Fruit fly (Drosophila melanogaster) whole organism, embryonic: ENCODE data around the gene CG8509.

Source experiments
- Adf1 ChIP-seq: fragments of 200-800 bp; sonication (Bioruptor generic); IDR thresholded peaks from 2 replicates; pipeline ENCODE4 v1.3.6; 2022; ENCODE audit warnings: missing biosample characterization, missing genetic modification characterization
- Atf3 ChIP-seq: fragments of 200-800 bp; sonication (Bioruptor generic); optimal IDR thresholded peaks from 3 replicates; lab custom pipeline; 2016; ENCODE audit warnings: missing biosample characterization, missing genetic modification characterization
- Bgb ChIP-seq: fragments of 200-800 bp; sonication (Bioruptor generic); IDR thresholded peaks from 2 replicates; pipeline ENCODE4 v1.3.6; 2022; ENCODE audit warnings: missing biosample characterization, missing genetic modification characterization; ENCODE audit not compliant: partially characterized antibody
- CG10431 ChIP-seq: fragments of 200-800 bp; sonication (Bioruptor generic); optimal IDR thresholded peaks from 3 replicates; lab custom pipeline; 2018; ENCODE audit warnings: missing biosample characterization, mild to moderate bottlenecking, missing genetic modification characterization
- CG10543 ChIP-seq: fragments of 200-800 bp; sonication (Bioruptor generic); optimal IDR thresholded peaks from 3 replicates; lab custom pipeline; 2017; ENCODE audit warnings: missing biosample characterization, mild to moderate bottlenecking, missing genetic modification characterization, moderate library complexity
- CG11398 ChIP-seq: fragments of 200-800 bp; sonication (Bioruptor generic); optimal IDR thresholded peaks from 2 replicates; lab custom pipeline; 2016; ENCODE audit warnings: missing biosample characterization, missing genetic modification characterization
- CG12391 ChIP-seq: fragments of 200-800 bp; sonication (Bioruptor generic); optimal IDR thresholded peaks from 3 replicates; lab custom pipeline; 2018; ENCODE audit warnings: missing biosample characterization, mild to moderate bottlenecking, missing genetic modification characterization, moderate library complexity
- CG12659 ChIP-seq: fragments of 200-800 bp; sonication (Bioruptor generic); optimal IDR thresholded peaks from 3 replicates; lab custom pipeline; 2017; ENCODE audit warnings: mild to moderate bottlenecking, missing biosample characterization, missing genetic modification reagents, missing genetic modification characterization
- CG13296 ChIP-seq: fragments of 200-800 bp; sonication (Bioruptor generic); optimal IDR thresholded peaks from 3 replicates; lab custom pipeline; 2018; ENCODE audit warnings: missing biosample characterization, mild to moderate bottlenecking, missing genetic modification characterization
- CG14965 ChIP-seq: fragments of 200-800 bp; sonication (Bioruptor generic); optimal IDR thresholded peaks from 2 replicates; lab custom pipeline; 2016; ENCODE audit warnings: missing biosample characterization, missing genetic modification characterization, borderline replicate concordance
- CG15073 ChIP-seq: fragments of 200-800 bp; sonication (Bioruptor generic); optimal IDR thresholded peaks from 2 replicates; lab custom pipeline; 2016; ENCODE audit warnings: missing biosample characterization, missing genetic modification characterization
- CG17612 ChIP-seq: fragments of 200-800 bp; sonication (Bioruptor generic); IDR thresholded peaks from 2 replicates; pipeline ENCODE4 v1.3.6; 2022; ENCODE audit warnings: missing biosample characterization, missing genetic modification characterization
- CG17829 ChIP-seq: fragments of 200-800 bp; optimal IDR thresholded peaks from 2 replicates; lab custom pipeline; 2019; ENCODE audit warnings: missing biosample characterization, mild to moderate bottlenecking, missing genetic modification characterization, moderate library complexity
- CG2129 ChIP-seq: fragments of 200-800 bp; sonication (Bioruptor generic); IDR thresholded peaks from 2 replicates; pipeline ENCODE4 v1.3.6; 2022; ENCODE audit warnings: missing biosample characterization, missing genetic modification characterization; ENCODE audit not compliant: partially characterized antibody
- CG3065 ChIP-seq: fragments of 200-800 bp; sonication (Bioruptor generic); optimal IDR thresholded peaks from 2 replicates; lab custom pipeline; 2016; ENCODE audit warnings: missing biosample characterization, missing genetic modification characterization
- CG5180 ChIP-seq: fragments of 200-800 bp; sonication (Bioruptor generic); optimal IDR thresholded peaks from 3 replicates; lab custom pipeline; 2017; ENCODE audit warnings: missing biosample characterization, missing genetic modification characterization, mild to moderate bottlenecking, moderate library complexity, missing genetic modification reagents
- CG6254 ChIP-seq: fragments of 200-800 bp; sonication (Bioruptor generic); optimal IDR thresholded peaks from 3 replicates; lab custom pipeline; 2017; ENCODE audit warnings: mild to moderate bottlenecking, missing biosample characterization, missing genetic modification reagents, missing genetic modification characterization
- CG6683 ChIP-seq: fragments of 200-800 bp; sonication (Bioruptor generic); optimal IDR thresholded peaks from 2 replicates; lab custom pipeline; 2017; ENCODE audit warnings: missing biosample characterization, mild to moderate bottlenecking, missing genetic modification characterization, missing genetic modification reagents
- CG7963 ChIP-seq: fragments of 200-800 bp; sonication (Bioruptor generic); IDR thresholded peaks from 3 replicates; pipeline ENCODE4 v1.3.6; 2022; ENCODE audit warnings: missing biosample characterization, missing genetic modification characterization; ENCODE audit not compliant: partially characterized antibody
- CG8290 ChIP-seq, 3 experiments: fragments of 200-800 bp; sonication (Bioruptor generic); optimal IDR thresholded peaks; 2 replicates each; lab custom pipeline; 2016 to 2019; ENCODE audit warnings: missing biosample characterization in 3 of 3, missing genetic modification characterization in 3 of 3, mild to moderate bottlenecking in 2 of 3, moderate library complexity in 1 of 3
- Dbx ChIP-seq: fragments of 200-800 bp; sonication (Bioruptor generic); IDR thresholded peaks from 3 replicates; pipeline ENCODE4 v1.3.6; 2022; ENCODE audit warnings: missing biosample characterization, missing genetic modification characterization
- Dip2 ChIP-seq: fragments of 200-800 bp; sonication (Bioruptor generic); IDR thresholded peaks from 2 replicates; pipeline ENCODE4 v1.3.6; 2022; ENCODE audit warnings: missing biosample characterization, missing genetic modification characterization
- Dll ChIP-seq: fragments of 200-800 bp; sonication (Bioruptor generic); IDR thresholded peaks from 4 replicates; pipeline ENCODE4 v1.3.6; 2022; ENCODE audit warnings: missing biosample characterization, missing genetic modification characterization; ENCODE audit not compliant: partially characterized antibody
- Doc2 ChIP-seq: fragments of 200-800 bp; sonication (Bioruptor generic); IDR thresholded peaks from 2 replicates; pipeline ENCODE4 v1.3.6; 2022; ENCODE audit warnings: missing biosample characterization, missing genetic modification characterization
- Gsc ChIP-seq: fragments of 200-800 bp; sonication (Bioruptor generic); IDR thresholded peaks from 2 replicates; pipeline ENCODE4 v1.3.6; 2022; ENCODE audit warnings: missing biosample characterization, missing genetic modification characterization
- HLH54F ChIP-seq: fragments of 200-800 bp; sonication (Bioruptor generic); optimal IDR thresholded peaks from 3 replicates; lab custom pipeline; 2016; ENCODE audit warnings: missing biosample characterization, missing genetic modification characterization
- Mad ChIP-seq: fragments of 200-800 bp; sonication (Bioruptor generic); optimal IDR thresholded peaks from 2 replicates; lab custom pipeline; 2016; ENCODE audit warnings: missing biosample characterization, missing genetic modification characterization
- NFAT ChIP-seq: fragments of 200-800 bp; sonication (Bioruptor generic); IDR thresholded peaks from 2 replicates; pipeline ENCODE4 v1.3.6; 2022; ENCODE audit warnings: missing biosample characterization, missing genetic modification characterization
- Nf-YB ChIP-seq: fragments of 200-800 bp; sonication (Bioruptor generic); optimal IDR thresholded peaks from 3 replicates; lab custom pipeline; 2019; ENCODE audit warnings: missing biosample characterization, mild to moderate bottlenecking, missing genetic modification characterization, moderate library complexity
- PHDP ChIP-seq: fragments of 200-800 bp; sonication (Bioruptor generic); optimal IDR thresholded peaks from 3 replicates; lab custom pipeline; 2018; ENCODE audit warnings: missing biosample characterization, mild to moderate bottlenecking, missing genetic modification characterization, moderate library complexity
- Sox100B ChIP-seq: fragments of 200-800 bp; sonication (Bioruptor generic); optimal IDR thresholded peaks from 3 replicates; lab custom pipeline; 2018; ENCODE audit warnings: missing biosample characterization, mild to moderate bottlenecking, missing genetic modification characterization
- Sry-β ChIP-seq: fragments of 200-800 bp; sonication (Bioruptor generic); optimal IDR thresholded peaks from 2 replicates; lab custom pipeline; 2018; ENCODE audit warnings: missing biosample characterization, mild to moderate bottlenecking, missing genetic modification characterization, moderate library complexity
- az2 ChIP-seq: fragments of 200-800 bp; sonication (Bioruptor generic); optimal IDR thresholded peaks from 3 replicates; lab custom pipeline; 2016; ENCODE audit warnings: missing biosample characterization, missing genetic modification characterization
- bbx ChIP-seq: fragments of 200-800 bp; sonication (Bioruptor generic); IDR thresholded peaks from 2 replicates; pipeline ENCODE4 v1.3.6; 2022; ENCODE audit warnings: missing biosample characterization, missing genetic modification characterization; ENCODE audit not compliant: partially characterized antibody
- gce ChIP-seq: fragments of 200-800 bp; sonication (Bioruptor generic); IDR thresholded peaks from 3 replicates; pipeline ENCODE4 v1.3.6; 2022; ENCODE audit warnings: missing biosample characterization, missing genetic modification characterization
- gfzf ChIP-seq: fragments of 200-800 bp; sonication (Bioruptor generic); optimal IDR thresholded peaks from 2 replicates; lab custom pipeline; 2016; ENCODE audit warnings: missing biosample characterization, mild to moderate bottlenecking, missing genetic modification characterization, moderate library complexity
- hb ChIP-seq: fragments of 200-800 bp; sonication (Bioruptor generic); IDR thresholded peaks from 3 replicates; pipeline ENCODE4 v1.3.6; 2022; ENCODE audit warnings: missing biosample characterization, missing genetic modification characterization; ENCODE audit not compliant: partially characterized antibody
- hbn ChIP-seq: fragments of 200-800 bp; sonication (Bioruptor generic); IDR thresholded peaks from 2 replicates; pipeline ENCODE4 v1.3.6; 2022; ENCODE audit warnings: missing biosample characterization, missing genetic modification characterization; ENCODE audit not compliant: partially characterized antibody
- hkb ChIP-seq, 2 experiments: fragments of 200-800 bp in 1 of 2; fragments of >200 bp in 1 of 2; sonication (Bioruptor generic) in 1 of 2; IDR thresholded peaks in 1 of 2; optimal IDR thresholded peaks in 1 of 2; 2 replicates each; pipeline versions ENCODE4 v1.3.6 to Lab custom; 2017 to 2022; ENCODE audit warnings: missing biosample characterization in 1 of 2, missing genetic modification characterization in 1 of 2
- nerfin-1 ChIP-seq: fragments of 200-800 bp; sonication (Bioruptor generic); optimal IDR thresholded peaks from 3 replicates; lab custom pipeline; 2019; ENCODE audit warnings: missing biosample characterization, mild to moderate bottlenecking, missing genetic modification characterization, moderate library complexity
- nerfin-2 ChIP-seq: fragments of 200-800 bp; sonication (Bioruptor generic); IDR thresholded peaks from 2 replicates; pipeline ENCODE4 v1.3.6; 2022; ENCODE audit warnings: missing biosample characterization, missing genetic modification characterization; ENCODE audit not compliant: partially characterized antibody
- sc ChIP-seq, 3 experiments: fragments of >200 bp in 2 of 3; fragments of 200-800 bp in 1 of 3; sonication (Bioruptor generic) in 1 of 3; optimal IDR thresholded peaks; 2 replicates in 2 of 3; 3 replicates in 1 of 3; lab custom pipeline; 2017; ENCODE audit warnings: mild to moderate bottlenecking in 1 of 3, missing biosample characterization in 1 of 3, missing genetic modification characterization in 1 of 3, missing genetic modification reagents in 1 of 3
- trem ChIP-seq: fragments of 200-800 bp; optimal IDR thresholded peaks from 3 replicates; lab custom pipeline; 2019; ENCODE audit warnings: missing biosample characterization, mild to moderate bottlenecking, missing genetic modification characterization, moderate library complexity
- z ChIP-seq: fragments of 200-800 bp; sonication (Bioruptor generic); IDR thresholded peaks from 3 replicates; pipeline ENCODE4 v1.3.6; 2022; ENCODE audit warnings: missing biosample characterization, missing genetic modification characterization

The CG8509 gene

DNA sequence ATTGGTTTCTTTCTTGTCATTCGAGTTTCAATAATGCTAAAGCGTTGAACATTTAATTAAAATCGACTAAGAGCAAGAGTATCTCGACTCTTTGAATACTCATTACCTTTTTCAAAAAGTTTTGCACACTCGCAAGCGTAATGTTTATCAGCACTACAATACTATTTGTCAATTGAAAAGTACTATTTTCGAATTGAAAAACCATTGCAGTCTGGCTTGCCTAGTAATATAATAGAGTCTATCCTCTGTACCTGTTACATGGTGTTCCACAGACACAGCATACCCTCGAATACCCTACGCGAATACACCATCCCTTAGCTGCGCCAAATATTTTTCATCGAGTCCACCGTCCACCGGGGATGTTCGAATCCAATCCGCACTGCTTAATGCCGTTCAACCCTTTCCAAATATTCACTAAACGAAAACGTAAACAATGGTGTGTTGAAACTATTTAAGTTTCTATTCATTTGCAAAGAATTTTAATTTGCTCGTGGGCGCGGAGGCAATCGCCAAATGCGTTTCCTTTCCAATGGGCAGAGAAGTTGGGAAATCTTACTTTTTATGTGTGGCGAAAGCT is 9.3 kb downstream of the CG8509 start (continued):
- TF ChIP-seq Mad (GFP tag; lab: Kevin White, UChicago) (no peak), hkb (optimal IDR thresholded peaks at IDR 0.05; lab: Kevin White, UChicago) (no peak), hkb (GFP tag; IDR thresholded peaks at IDR 0.05; lab: Robert Waterston, UW) (no peak), CG7963 (GFP tag; lab: Robert Waterston, UW) (no peak), sc (optimal IDR thresholded peaks at IDR 0.05; lab: Kevin White, UChicago) (no peak), sc (GFP tag; optimal IDR thresholded peaks at IDR 0.05; lab: Kevin White, UChicago) (no peak), az2 (GFP tag; lab: Kevin White, UChicago) (no peak), bbx (GFP tag; lab: Robert Waterston, UW) (no peak), PHDP (no peak), Dll (GFP tag; lab: Robert Waterston, UW) (no peak), trem (no peak), Nf-YB (GFP tag; lab: Kevin White, UChicago) (no peak), CG15073 (GFP tag; lab: Kevin White, UChicago) (no peak), hbn (GFP tag; lab: Robert Waterston, UW) (no peak), Sox100B (GFP tag; lab: Kevin White, UChicago) (no peak), CG13296 (no peak), CG5180 (GFP tag; lab: Kevin White, UChicago) (no peak), CG3065 (no peak), CG17829 (tag; lab: Kevin White, UChicago) (peak; percentile 8), HLH54F (GFP tag; lab: Kevin White, UChicago) (peak; percentile 1), gfzf (no peak), gce (GFP tag; lab: Robert Waterston, UW) (no peak), CG11398 (GFP tag; lab: Kevin White, UChicago) (no peak), Gsc (GFP tag; lab: Robert Waterston, UW) (no peak), CG6254 (no peak), Atf3 (GFP tag; lab: Kevin White, UChicago) (no peak), nerfin-1 (tag; lab: Kevin White, UChicago) (peak; percentile 26), z (no peak), CG14965 (GFP tag; lab: Kevin White, UChicago) (no peak), Adf1 (GFP tag; lab: Robert Waterston, UW) (no peak), CG17612 (GFP tag; lab: Robert Waterston, UW) (no peak), NFAT (GFP tag; lab: Robert Waterston, UW) (no peak), Dip2 (no peak), nerfin-2 (GFP tag; lab: Robert Waterston, UW) (no peak), CG6683 (GFP tag; lab: Kevin White, UChicago) (no peak), hb (GFP tag; lab: Robert Waterston, UW) (no peak), CG12659 (GFP tag; lab: Kevin White, UChicago) (peak; percentile 18), CG2129 (GFP tag; lab: Robert Waterston, UW) (no peak)

DNA sequence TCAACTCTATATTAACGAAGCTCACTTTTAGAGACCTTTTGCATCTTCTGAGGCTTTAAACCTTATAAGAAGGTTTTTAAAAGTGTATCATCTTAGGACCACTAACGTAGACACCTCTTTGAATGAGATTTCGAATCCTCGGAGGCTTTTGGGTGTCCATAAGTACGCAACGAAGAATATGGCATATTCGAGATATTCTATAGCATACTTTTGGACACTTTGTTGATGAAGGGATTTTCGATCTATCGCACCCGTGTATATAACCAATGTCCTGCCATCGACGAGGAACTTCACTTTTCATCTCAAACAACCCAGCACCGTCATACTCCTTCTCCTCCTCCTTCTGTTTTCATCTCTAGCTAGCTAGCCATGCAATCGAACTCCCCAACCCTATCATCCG is 13.0 kb downstream of the CG8509 start:
- TF ChIP-seq Doc2 (GFP tag; lab: Robert Waterston, UW): no peak
- TF ChIP-seq CG8290 (GFP tag; optimal IDR thresholded peaks at IDR 0.05; lab: Kevin White, UChicago): peak; percentile 53
- peak in 1 of 2 experiments; percentile 85 for TF ChIP-seq CG8290 (tag; optimal IDR thresholded peaks at IDR 0.05; lab: Kevin White, UChicago)
- no peak for TF ChIP-seq Bgb (GFP tag; lab: Robert Waterston, UW)
- no peak for TF ChIP-seq CG10543 (GFP tag; lab: Kevin White, UChicago)
- no peak for TF ChIP-seq CG10431
- peak; percentile 90 for TF ChIP-seq CG17612 (GFP tag; lab: Robert Waterston, UW)
- TF ChIP-seq Dbx (GFP tag; lab: Robert Waterston, UW): no peak
- TF ChIP-seq CG12391: no peak
- no peak for TF ChIP-seq Sry-β (GFP tag; lab: Kevin White, UChicago)
